Fruit fly (Drosophila melanogaster) whole organism, wandering third instar larva: ENCODE data around the gene CG14618.

ENCODE experiments used
- CrebA ChIP-seq: fragments of 200-800 bp; sonication (Bioruptor generic); optimal IDR thresholded peaks from 2 replicates; lab custom pipeline; 2016; ENCODE audit warnings: missing biosample characterization, mild to moderate bottlenecking, missing genetic modification characterization, borderline replicate concordance
- Dfd ChIP-seq: fragments of >200 bp; optimal IDR thresholded peaks from 2 replicates; lab custom pipeline; 2017; ENCODE audit warnings: missing biosample characterization, missing genetic modification characterization
- Myc ChIP-seq: fragments of >200 bp; optimal IDR thresholded peaks from 2 replicates; lab custom pipeline; 2017
- OdsH ChIP-seq: fragments of 200-800 bp; sonication (Bioruptor generic); optimal IDR thresholded peaks from 2 replicates; lab custom pipeline; 2016; ENCODE audit warnings: missing biosample characterization, mild to moderate bottlenecking, missing genetic modification characterization
- Rel ChIP-seq, 2 experiments: fragments of 200-800 bp; sonication (Bioruptor generic) in 1 of 2; optimal IDR thresholded peaks; 2 replicates in 1 of 2; 3 replicates in 1 of 2; lab custom pipeline; 2016 to 2019; ENCODE audit warnings: mild to moderate bottlenecking in 2 of 2, missing biosample characterization in 2 of 2, missing genetic modification characterization in 2 of 2, moderate library complexity in 1 of 2
- br ChIP-seq: fragments of 200-800 bp; sonication (Bioruptor generic); optimal IDR thresholded peaks from 2 replicates; lab custom pipeline; 2016; ENCODE audit warnings: missing biosample characterization, missing genetic modification characterization
- dmrt93B ChIP-seq: fragments of 200-800 bp; sonication (Bioruptor generic); optimal IDR thresholded peaks from 2 replicates; lab custom pipeline; 2018; ENCODE audit warnings: missing biosample characterization, mild to moderate bottlenecking, missing genetic modification characterization
- fru ChIP-seq: fragments of 200-800 bp; sonication (Bioruptor generic); optimal IDR thresholded peaks from 3 replicates; lab custom pipeline; 2016; ENCODE audit warnings: missing biosample characterization, mild to moderate bottlenecking, missing genetic modification characterization
- h ChIP-seq: fragments of 200-800 bp; sonication (Bioruptor generic); optimal IDR thresholded peaks from 3 replicates; lab custom pipeline; 2016; ENCODE audit warnings: missing biosample characterization, mild to moderate bottlenecking, missing genetic modification characterization
- lola ChIP-seq: fragments of >200 bp; optimal IDR thresholded peaks from 2 replicates; lab custom pipeline; 2017; ENCODE audit warnings: missing biosample characterization, missing genetic modification characterization
- pan ChIP-seq: fragments of >200 bp; optimal IDR thresholded peaks from 2 replicates; lab custom pipeline; 2017
- psq ChIP-seq: fragments of 200-800 bp; sonication (Bioruptor generic); optimal IDR thresholded peaks from 3 replicates; lab custom pipeline; 2017; ENCODE audit warnings: missing biosample characterization, mild to moderate bottlenecking, missing genetic modification characterization, moderate library complexity
- usp ChIP-seq: fragments of >200 bp; optimal IDR thresholded peaks from 2 replicates; lab custom pipeline; 2017; ENCODE audit warnings: missing biosample characterization, missing genetic modification characterization

dm6 chrX:22473520-22473919, at the start of gene CG14618:
- no peak for TF ChIP-seq usp
- no peak for TF ChIP-seq psq (GFP tag; lab: Kevin White, UChicago)
- no peak for TF ChIP-seq Myc (lab: Kevin White, UChicago)
- no peak for TF ChIP-seq h (GFP tag; lab: Kevin White, UChicago)
- no peak for TF ChIP-seq pan
- TF ChIP-seq fru (GFP tag; lab: Kevin White, UChicago): no peak
- TF ChIP-seq Dfd (GFP tag; lab: Kevin White, UChicago): no peak
- no peak for TF ChIP-seq Rel (GFP tag; optimal IDR thresholded peaks at IDR 0.05; lab: Kevin White, UChicago)
- peak; percentile 98 for TF ChIP-seq Rel (tag; optimal IDR thresholded peaks at IDR 0.05; lab: Kevin White, UChicago)
- no peak for TF ChIP-seq CrebA (GFP tag; lab: Kevin White, UChicago)
- TF ChIP-seq OdsH (GFP tag; lab: Kevin White, UChicago): no peak
- no peak for TF ChIP-seq dmrt93B (GFP tag; lab: Kevin White, UChicago)
- TF ChIP-seq lola (GFP tag; lab: Kevin White, UChicago): no peak
- no peak for TF ChIP-seq br (GFP tag; lab: Kevin White, UChicago)
